Worm (Caenorhabditis elegans) whole organism, L4 larva: Measurements from ENCODE around the gene sre-5.

Experiments used
- Y5F2A.4 ChIP-seq: fragments of 200-800 bp; sonication (Bioruptor generic); optimal IDR thresholded peaks from 2 replicates; lab custom pipeline; 2018; ENCODE audit warnings: mild to moderate bottlenecking, missing genetic modification characterization, missing compliant biosample characterization
- aha-1 ChIP-seq: fragments of 150-350 bp; peaks from one replicate; lab custom pipeline; 2014; ENCODE audit warnings: missing biosample characterization, missing genetic modification characterization
- ceh-82 ChIP-seq: sonication (generic microtip); optimal IDR thresholded peaks from 2 replicates; lab custom pipeline; 2017; ENCODE audit warnings: missing biosample characterization, missing genetic modification characterization
- dve-1 ChIP-seq: sonication (generic microtip); optimal IDR thresholded peaks from 2 replicates; lab custom pipeline; 2017; ENCODE audit warnings: antibody characterized with exemption, mild to moderate bottlenecking, missing genetic modification characterization, missing compliant biosample characterization; ENCODE audit not compliant: insufficient read depth
- fos-1 ChIP-seq: fragments of 150-350 bp; optimal IDR thresholded peaks from 2 replicates; lab custom pipeline; 2014; ENCODE audit warnings: missing biosample characterization, missing genetic modification characterization
- lin-39 ChIP-seq: fragments of 150-350 bp; optimal IDR thresholded peaks from 2 replicates; lab custom pipeline; 2014; ENCODE audit warnings: missing biosample characterization, missing genetic modification reagents, missing genetic modification characterization
- lir-3 ChIP-seq: sonication (generic microtip); optimal IDR thresholded peaks from 2 replicates; lab custom pipeline; 2016; ENCODE audit warnings: mild to moderate bottlenecking, missing genetic modification characterization, missing compliant biosample characterization
- pqm-1 ChIP-seq: sonication (generic microtip); optimal IDR thresholded peaks from 2 replicates; lab custom pipeline; 2017; ENCODE audit warnings: missing biosample characterization, missing genetic modification characterization
- saeg-2 ChIP-seq: fragments of 200-800 bp; sonication (Bioruptor generic); IDR thresholded peaks from 2 replicates; pipeline ENCODE4 v1.3.6; 2022; ENCODE audit warnings: missing genetic modification reagents, missing genetic modification characterization, missing compliant biosample characterization

DNA sequence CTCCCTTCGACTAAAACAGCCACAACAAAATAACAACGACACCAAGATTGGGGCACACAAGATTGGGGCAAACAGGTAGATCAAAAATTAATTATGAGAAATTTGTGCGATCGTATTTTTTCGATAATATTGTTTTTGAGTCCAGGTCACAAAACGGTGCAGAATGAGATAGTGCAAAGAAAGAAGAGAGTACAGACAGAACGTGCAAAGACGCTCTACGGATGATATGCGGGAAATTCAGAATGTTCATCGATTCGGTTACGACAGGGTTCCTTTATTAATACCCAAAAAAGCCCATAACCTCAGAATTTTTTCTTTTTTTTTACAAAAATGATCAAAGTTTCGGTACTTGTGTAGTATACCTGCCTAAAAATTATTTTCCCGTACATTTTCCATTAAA lies 25.7 kb upstream of the sre-5 start:
- TF ChIP-seq Y5F2A.4 (GFP tag; lab: Kevin White, UChicago) (no peak), saeg-2 (no peak), pqm-1 (tag; lab: Kevin White, UChicago) (no peak), ceh-82 (tag; lab: Kevin White, UChicago) (no peak), dve-1 (tag; lab: Kevin White, UChicago) (no peak), fos-1 (tag; lab: Kevin White, UChicago) (no peak), lin-39 (tag; lab: Kevin White, UChicago) (no peak), lir-3 (tag; lab: Kevin White, UChicago) (no peak), aha-1 (tag; lab: Kevin White, UChicago) (no peak)
